In the genomic region with DNA sequence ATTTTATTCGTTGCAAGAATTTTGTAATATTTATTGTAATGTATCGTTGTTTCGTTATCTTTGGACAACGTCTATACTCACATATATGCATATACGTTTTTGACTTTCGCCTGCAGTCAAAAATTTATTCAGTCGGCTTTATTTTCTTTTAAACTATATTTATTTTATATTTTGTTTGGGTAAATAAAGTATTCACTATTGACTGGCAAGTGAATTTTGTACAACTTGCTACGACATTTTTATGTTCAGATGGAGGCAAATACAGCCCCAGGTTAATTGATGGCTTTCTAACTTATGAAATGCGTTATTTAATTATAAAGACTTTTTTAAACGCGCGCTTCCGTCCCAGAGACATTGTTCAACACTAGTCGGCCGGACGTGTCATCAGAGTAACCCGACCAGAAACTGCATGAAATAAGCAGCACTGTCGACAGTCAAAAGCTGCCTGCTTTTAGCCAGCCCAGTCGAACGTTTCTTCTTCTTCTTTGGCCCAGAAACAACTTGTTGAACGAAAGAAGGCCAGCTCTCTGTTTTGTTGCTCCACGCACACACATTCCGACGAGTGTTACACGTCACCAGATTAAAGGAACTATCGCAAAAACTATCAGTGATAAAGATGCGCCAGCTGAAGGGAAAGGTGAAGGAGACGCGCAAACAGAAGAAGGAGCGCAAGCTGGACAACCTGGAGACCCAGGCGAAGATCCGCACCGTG, we compare ENCODE assay signal across 1 fruit fly cellular context.
A peak's percentile ranks its signal among the peaks of the same experiment; 100 is the strongest.
TF ChIP-seq lines count a peak whose summit lies in the region.

A gene (plus strand): TSS at position 498 of the 712 bp plus-strand sequence.

TF ChIP-seq in whole organism, embryonic, 481 proteins besides CTCF, POLR2A, EP300 and RAD21 (continued from another document):
- TF ChIP-seq Awh (GFP tag; IDR thresholded peaks at IDR 0.05; lab: Robert Waterston, UW) = 0 out of 2 replicates have a peak, but pooled peaks have one; percentile 27
- peak; percentile 89 for TF ChIP-seq Mad (GFP tag; optimal IDR thresholded peaks at IDR 0.05; lab: Kevin White, UChicago)
- peak; percentile 91 for TF ChIP-seq CG15514 (GFP tag; optimal IDR thresholded peaks at IDR 0.05; lab: Kevin White, UChicago)
- TF ChIP-seq knrl (GFP tag; IDR thresholded peaks at IDR 0.05; lab: Robert Waterston, UW; ENCODE audit: partially characterized antibody) = peak; percentile 73
- peak; percentile 69 for TF ChIP-seq CG3281 (GFP tag; optimal IDR thresholded peaks at IDR 0.05; lab: Kevin White, UChicago)
- TF ChIP-seq CG7372 (GFP tag; IDR thresholded peaks at IDR 0.05; lab: Robert Waterston, UW) = peak; percentile 69
- peak; percentile 87 for TF ChIP-seq Hsf (GFP tag; optimal IDR thresholded peaks at IDR 0.05; lab: Kevin White, UChicago)
- peak; percentile 98 for TF ChIP-seq MBD-R2 (GFP tag; IDR thresholded peaks at IDR 0.05; lab: Robert Waterston, UW)
- peak; percentile 40 for TF ChIP-seq cato (GFP tag; optimal IDR thresholded peaks at IDR 0.05; lab: Kevin White, UChicago; ENCODE audit: borderline replicate concordance)
- TF ChIP-seq amos (GFP tag; IDR thresholded peaks at IDR 0.05; lab: Robert Waterston, UW; ENCODE audit: partially characterized antibody) = peak; percentile 76
- peak; percentile 48 for TF ChIP-seq TFAM (GFP tag; optimal IDR thresholded peaks at IDR 0.05; lab: Kevin White, UChicago)
- peak; percentile 70 for TF ChIP-seq ato (GFP tag; IDR thresholded peaks at IDR 0.05; lab: Robert Waterston, UW; ENCODE audit: partially characterized antibody)
- TF ChIP-seq Hand (GFP tag; optimal IDR thresholded peaks at IDR 0.05; lab: Kevin White, UChicago) = peak; percentile 47
- TF ChIP-seq hbn (GFP tag; IDR thresholded peaks at IDR 0.05; lab: Robert Waterston, UW; ENCODE audit: partially characterized antibody) = 0 out of 2 replicates have a peak, but pooled peaks have one; percentile 54
- peak; percentile 90 for TF ChIP-seq CG17912 (GFP tag; optimal IDR thresholded peaks at IDR 0.05; lab: Kevin White, UChicago)
- peak; percentile 75; the same call in 2 of the 3 replicates for TF ChIP-seq Mrtf (GFP tag; IDR thresholded peaks at IDR 0.05; lab: Robert Waterston, UW)
- peak; percentile 46 for TF ChIP-seq CG15696 (tag; optimal IDR thresholded peaks at IDR 0.05; lab: Kevin White, UChicago)
- peak; percentile 81 for TF ChIP-seq ttk (GFP tag; IDR thresholded peaks at IDR 0.05; lab: Robert Waterston, UW)
- 0 out of 3 replicates have a peak, but pooled peaks have one; percentile 49 for TF ChIP-seq jigr1 (GFP tag; IDR thresholded peaks at IDR 0.05; lab: Robert Waterston, UW)
- peak; percentile 66 for TF ChIP-seq btn (GFP tag; optimal IDR thresholded peaks at IDR 0.05; lab: Kevin White, UChicago)
- peak; percentile 55 for TF ChIP-seq org-1 (GFP tag; optimal IDR thresholded peaks at IDR 0.05; lab: Kevin White, UChicago)
- peak; percentile 26; the same call in 1 of the 2 replicates for TF ChIP-seq sens-2 (GFP tag; IDR thresholded peaks at IDR 0.05; lab: Robert Waterston, UW)
- 0 out of 2 replicates have a peak, but pooled peaks have one; percentile 24 for TF ChIP-seq Lim3 (GFP tag; IDR thresholded peaks at IDR 0.05; lab: Robert Waterston, UW)
- TF ChIP-seq Dll (GFP tag; IDR thresholded peaks at IDR 0.05; lab: Robert Waterston, UW; ENCODE audit: partially characterized antibody) = peak; percentile 61; the same call in 2 of the 4 replicates
- TF ChIP-seq tgo (GFP tag; IDR thresholded peaks at IDR 0.05; lab: Robert Waterston, UW) = peak; percentile 82
- TF ChIP-seq CG7963 (GFP tag; IDR thresholded peaks at IDR 0.05; lab: Robert Waterston, UW; ENCODE audit: partially characterized antibody) = 0 out of 3 replicates have a peak, but pooled peaks have one; percentile 24
